Fruit fly (Drosophila melanogaster): ENCODE results near the gene pths.

pths gene

DNA sequence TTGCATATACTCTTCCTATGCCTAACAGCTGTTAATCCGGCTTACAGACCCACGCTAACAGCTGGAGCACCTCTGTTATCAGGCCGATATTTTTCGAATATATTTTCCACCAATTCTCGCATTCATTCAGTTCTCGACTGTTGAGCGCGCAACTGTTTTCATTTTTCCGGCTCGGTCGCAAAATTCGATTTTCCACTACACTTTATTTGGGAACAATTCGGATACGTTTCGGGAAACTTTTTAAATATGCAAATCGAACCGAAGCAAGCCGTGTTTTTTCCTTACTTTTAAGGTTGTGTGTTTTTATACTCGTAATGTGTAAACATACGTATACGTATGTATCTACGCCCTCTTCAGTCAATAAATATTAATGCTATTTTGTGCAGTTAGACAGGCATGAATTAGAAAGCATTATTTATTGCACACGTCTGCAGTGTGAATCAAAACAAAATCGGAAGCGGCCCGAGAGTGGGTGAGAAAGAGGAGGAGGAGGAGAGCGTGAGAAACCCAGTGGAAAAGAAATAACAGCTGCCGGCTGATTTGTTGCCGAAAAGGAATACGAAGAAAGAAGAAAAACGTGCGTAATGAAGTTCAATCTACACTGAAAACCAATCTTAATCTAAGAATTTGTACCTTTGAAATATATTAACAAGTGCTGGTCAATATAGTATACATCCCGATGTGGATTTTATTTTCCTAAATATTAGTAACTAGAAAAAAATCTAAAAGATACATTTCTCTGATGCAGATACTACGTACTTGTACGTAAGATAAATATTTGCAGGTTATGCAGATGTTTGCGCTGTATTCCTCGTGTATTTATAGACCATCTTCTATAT, 35.2 kb upstream of the pths start (continued):
- TF ChIP-seq Dip3 (GFP tag; optimal IDR thresholded peaks at IDR 0.05) (no peak), CG3838 (GFP tag; optimal IDR thresholded peaks at IDR 0.05) (no peak), CG1792 (GFP tag; optimal IDR thresholded peaks at IDR 0.05) (no peak), CkIIα-i1 (GFP tag; IDR thresholded peaks at IDR 0.05) (no peak), vvl (GFP tag; IDR thresholded peaks at IDR 0.05) (peak; percentile 15; the same call in 1 of the 2 replicates), Drgx (GFP tag; IDR thresholded peaks at IDR 0.05) (no peak), nau (GFP tag; optimal IDR thresholded peaks at IDR 0.05) (peak; percentile 47), tin (GFP tag; optimal IDR thresholded peaks at IDR 0.05) (no peak), Med (GFP tag) (peak; percentile 77), stwl (tag; optimal IDR thresholded peaks at IDR 0.05) (peak; percentile 23), sd (tag; optimal IDR thresholded peaks at IDR 0.05) (no peak), CG17359 (tag; optimal IDR thresholded peaks at IDR 0.05) (peak; percentile 1), CG2116 (GFP tag; optimal IDR thresholded peaks at IDR 0.05) (no peak), CG4424 (GFP tag; optimal IDR thresholded peaks at IDR 0.05) (peak; percentile 32), Xrp1 (GFP tag; IDR thresholded peaks at IDR 0.05) (no peak), fd64A (GFP tag; optimal IDR thresholded peaks at IDR 0.05) (no peak), Rx (GFP tag; IDR thresholded peaks at IDR 0.05) (no peak), onecut (GFP tag; IDR thresholded peaks at IDR 0.05) (no peak), dpn (GFP tag; optimal IDR thresholded peaks at IDR 0.05) (no peak), CG2129 (GFP tag; IDR thresholded peaks at IDR 0.05; ENCODE audit: partially characterized antibody) (no peak), lab (GFP tag; optimal IDR thresholded peaks at IDR 0.05) (no peak), Neu2 (GFP tag; optimal IDR thresholded peaks at IDR 0.05; ENCODE audit: borderline replicate concordance) (no peak), oc (tag; optimal IDR thresholded peaks at IDR 0.05) (no peak), CG8281 (tag; optimal IDR thresholded peaks at IDR 0.05) (no peak), ind (GFP tag; optimal IDR thresholded peaks at IDR 0.05) (no peak), NFAT (GFP tag; IDR thresholded peaks at IDR 0.05) (no peak), H15 (GFP tag; IDR thresholded peaks at IDR 0.05) (no peak), Gsc (GFP tag; IDR thresholded peaks at IDR 0.05) (no peak), CG10959 (GFP tag; IDR thresholded peaks at IDR 0.05) (no peak), Trl (optimal IDR thresholded peaks at IDR 0.05) (no peak), Trl (GFP tag; optimal IDR thresholded peaks at IDR 0.05) (no peak), ase (GFP tag; IDR thresholded peaks at IDR 0.05) (no peak), CG12659 (GFP tag; optimal IDR thresholded peaks at IDR 0.05) (no peak), MBD-R2 (GFP tag; IDR thresholded peaks at IDR 0.05) (no peak), CG12155 (GFP tag; optimal IDR thresholded peaks at IDR 0.05) (peak; percentile 5), lmd (GFP tag; IDR thresholded peaks at IDR 0.05) (no peak), Scr (GFP tag; IDR thresholded peaks at IDR 0.05; ENCODE audit: partially characterized antibody) (peak; percentile 49), Ravus (GFP tag; IDR thresholded peaks at IDR 0.05) (no peak), HmgD (GFP tag; optimal IDR thresholded peaks at IDR 0.05) (no peak), Dbx (GFP tag; IDR thresholded peaks at IDR 0.05) (no peak), C15 (GFP tag; IDR thresholded peaks at IDR 0.05) (no peak), Aef1 (GFP tag; IDR thresholded peaks at IDR 0.05) (no peak; the same call in 2 of the 3 replicates), CG10979 (tag; optimal IDR thresholded peaks at IDR 0.05) (no peak), D19A (tag; optimal IDR thresholded peaks at IDR 0.05) (peak; percentile 88), crc (GFP tag; optimal IDR thresholded peaks at IDR 0.05) (no peak), CG18262 (tag; optimal IDR thresholded peaks at IDR 0.05) (no peak), odd (GFP tag; optimal IDR thresholded peaks at IDR 0.05) (no peak), Six4 (GFP tag; optimal IDR thresholded peaks at IDR 0.05) (no peak), peb (GFP tag; IDR thresholded peaks at IDR 0.05) (no peak), Eip74EF (GFP tag; optimal IDR thresholded peaks at IDR 0.05) (no peak), CG6689 (GFP tag; IDR thresholded peaks at IDR 0.05) (no peak)
